Fruit fly (Drosophila melanogaster) whole organism, wandering third instar larva: ENCODE data around the gene CG7330.

Source experiments
- Abd-B ChIP-seq: fragments of >200 bp; optimal IDR thresholded peaks from 2 replicates; lab custom pipeline; 2017; ENCODE audit warnings: missing biosample characterization, missing genetic modification characterization
- CG32264 ChIP-seq: fragments of 200-800 bp; sonication (Bioruptor generic); optimal IDR thresholded peaks from 2 replicates; lab custom pipeline; 2016; ENCODE audit warnings: missing biosample characterization, missing genetic modification characterization
- CG9705 ChIP-seq: fragments of 200-800 bp; sonication (Bioruptor generic); optimal IDR thresholded peaks from 2 replicates; lab custom pipeline; 2018; ENCODE audit warnings: missing biosample characterization, mild to moderate bottlenecking, missing genetic modification characterization
- CrebA ChIP-seq: fragments of 200-800 bp; sonication (Bioruptor generic); optimal IDR thresholded peaks from 2 replicates; lab custom pipeline; 2016; ENCODE audit warnings: missing biosample characterization, mild to moderate bottlenecking, missing genetic modification characterization, borderline replicate concordance
- Dfd ChIP-seq: fragments of >200 bp; optimal IDR thresholded peaks from 2 replicates; lab custom pipeline; 2017; ENCODE audit warnings: missing biosample characterization, missing genetic modification characterization
- Dif ChIP-seq: fragments of 200-275, 200-300 bp; sonication (Bioruptor generic); optimal IDR thresholded peaks from 2 replicates; lab custom pipeline; 2018; ENCODE audit warnings: missing biosample characterization, missing genetic modification characterization; ENCODE audit not compliant: partially characterized antibody
- GATAd ChIP-seq: sonication (Bioruptor generic); optimal IDR thresholded peaks from 2 replicates; lab custom pipeline; 2016; ENCODE audit warnings: missing biosample characterization, missing genetic modification characterization
- HLH106 ChIP-seq: fragments of 200-800 bp; optimal IDR thresholded peaks from 3 replicates; lab custom pipeline; 2019; ENCODE audit warnings: missing biosample characterization, mild to moderate bottlenecking, missing genetic modification characterization, moderate library complexity
- Hnf4 ChIP-seq: fragments of 200-800 bp; sonication (Bioruptor generic); optimal IDR thresholded peaks from 2 replicates; lab custom pipeline; 2016; ENCODE audit warnings: missing biosample characterization, mild to moderate bottlenecking, missing genetic modification characterization
- Hr78 ChIP-seq: fragments of >200 bp; optimal IDR thresholded peaks from 2 replicates; lab custom pipeline; 2017; ENCODE audit warnings: missing biosample characterization, missing genetic modification characterization
- Hr83 ChIP-seq: fragments of 200-300 bp; sonication (Bioruptor generic); optimal IDR thresholded peaks from 2 replicates; lab custom pipeline; 2016; ENCODE audit warnings: missing biosample characterization, mild to moderate bottlenecking, missing genetic modification characterization, moderate library complexity; ENCODE audit not compliant: poor library complexity, severe bottlenecking
- Jra ChIP-seq: sonication (Bioruptor generic); optimal IDR thresholded peaks from 2 replicates; lab custom pipeline; 2016; ENCODE audit warnings: missing biosample characterization, missing genetic modification characterization
- Mio ChIP-seq: sonication (Bioruptor generic); optimal IDR thresholded peaks from 2 replicates; lab custom pipeline; 2016; ENCODE audit warnings: missing biosample characterization, missing genetic modification characterization
- Myc ChIP-seq: fragments of >200 bp; optimal IDR thresholded peaks from 2 replicates; lab custom pipeline; 2017
- N ChIP-seq: fragments of >200 bp; optimal IDR thresholded peaks from 2 replicates; lab custom pipeline; 2018; ENCODE audit warnings: missing biosample characterization, missing external identifiers, missing genetic modification characterization
- OdsH ChIP-seq: fragments of 200-800 bp; sonication (Bioruptor generic); optimal IDR thresholded peaks from 2 replicates; lab custom pipeline; 2016; ENCODE audit warnings: missing biosample characterization, mild to moderate bottlenecking, missing genetic modification characterization
- Rel ChIP-seq, 2 experiments: fragments of 200-800 bp; sonication (Bioruptor generic) in 1 of 2; optimal IDR thresholded peaks; 2 replicates in 1 of 2; 3 replicates in 1 of 2; lab custom pipeline; 2016 to 2019; ENCODE audit warnings: mild to moderate bottlenecking in 2 of 2, missing biosample characterization in 2 of 2, missing genetic modification characterization in 2 of 2, moderate library complexity in 1 of 2
- Sp1 ChIP-seq: fragments of 200-800 bp; sonication (Bioruptor generic); optimal IDR thresholded peaks from 3 replicates; lab custom pipeline; 2019; ENCODE audit warnings: missing biosample characterization, mild to moderate bottlenecking, missing genetic modification characterization, moderate library complexity
- Vsx2 ChIP-seq: fragments of 200-300, 225-300 bp; sonication (Bioruptor generic); optimal IDR thresholded peaks from 2 replicates; lab custom pipeline; 2018; ENCODE audit warnings: missing biosample characterization, missing genetic modification characterization; ENCODE audit not compliant: partially characterized antibody
- br ChIP-seq: fragments of 200-800 bp; sonication (Bioruptor generic); optimal IDR thresholded peaks from 2 replicates; lab custom pipeline; 2016; ENCODE audit warnings: missing biosample characterization, missing genetic modification characterization
- brk ChIP-seq: fragments of 200-800 bp; sonication (Bioruptor generic); optimal IDR thresholded peaks from 2 replicates; lab custom pipeline; 2016; ENCODE audit warnings: missing biosample characterization, mild to moderate bottlenecking, missing genetic modification characterization
- dl ChIP-seq, 2 experiments: fragments of 175-275, 200-275 bp in 1 of 2; fragments of 200-275 bp in 1 of 2; sonication (Bioruptor generic); optimal IDR thresholded peaks; lab custom pipeline; 2018; ENCODE audit warnings: mild to moderate bottlenecking in 2 of 2, missing biosample characterization in 2 of 2, missing genetic modification characterization in 2 of 2, moderate library complexity in 2 of 2; ENCODE audit not compliant: partially characterized antibody in 2 of 2, insufficient read depth in 1 of 2
- dmrt93B ChIP-seq: fragments of 200-800 bp; sonication (Bioruptor generic); optimal IDR thresholded peaks from 2 replicates; lab custom pipeline; 2018; ENCODE audit warnings: missing biosample characterization, mild to moderate bottlenecking, missing genetic modification characterization
- dsf ChIP-seq: sonication (Bioruptor generic); optimal IDR thresholded peaks from 2 replicates; lab custom pipeline; 2016; ENCODE audit warnings: missing biosample characterization, missing genetic modification characterization, borderline replicate concordance
- ey ChIP-seq: fragments of 200-800 bp; sonication (Bioruptor generic); optimal IDR thresholded peaks from 2 replicates; lab custom pipeline; 2016; ENCODE audit warnings: missing biosample characterization, missing genetic modification characterization
- foxo ChIP-seq, 2 experiments: fragments of 200-800 bp; sonication (Bioruptor generic); optimal IDR thresholded peaks; 2 replicates in 1 of 2; 3 replicates in 1 of 2; lab custom pipeline; 2016 to 2017; ENCODE audit warnings: missing biosample characterization in 2 of 2, missing genetic modification characterization in 2 of 2
- fru ChIP-seq: fragments of 200-800 bp; sonication (Bioruptor generic); optimal IDR thresholded peaks from 3 replicates; lab custom pipeline; 2016; ENCODE audit warnings: missing biosample characterization, mild to moderate bottlenecking, missing genetic modification characterization
- h ChIP-seq: fragments of 200-800 bp; sonication (Bioruptor generic); optimal IDR thresholded peaks from 3 replicates; lab custom pipeline; 2016; ENCODE audit warnings: missing biosample characterization, mild to moderate bottlenecking, missing genetic modification characterization
- jim ChIP-seq: fragments of 175-275, 200-325 bp; sonication (Bioruptor generic); optimal IDR thresholded peaks from 2 replicates; lab custom pipeline; 2016; ENCODE audit warnings: missing biosample characterization, mild to moderate bottlenecking, missing genetic modification characterization
- lola ChIP-seq: fragments of >200 bp; optimal IDR thresholded peaks from 2 replicates; lab custom pipeline; 2017; ENCODE audit warnings: missing biosample characterization, missing genetic modification characterization
- pan ChIP-seq: fragments of >200 bp; optimal IDR thresholded peaks from 2 replicates; lab custom pipeline; 2017
- psq ChIP-seq: fragments of 200-800 bp; sonication (Bioruptor generic); optimal IDR thresholded peaks from 3 replicates; lab custom pipeline; 2017; ENCODE audit warnings: missing biosample characterization, mild to moderate bottlenecking, missing genetic modification characterization, moderate library complexity
- rgr ChIP-seq: fragments of 200-800 bp; sonication (Bioruptor generic); optimal IDR thresholded peaks from 3 replicates; lab custom pipeline; 2016; ENCODE audit warnings: missing biosample characterization, mild to moderate bottlenecking, missing genetic modification characterization
- sage ChIP-seq: fragments of 200-800 bp; sonication (Bioruptor generic); optimal IDR thresholded peaks from 2 replicates; lab custom pipeline; 2016; ENCODE audit warnings: missing biosample characterization, mild to moderate bottlenecking, missing genetic modification characterization
- sv ChIP-seq: fragments of 200-800 bp; sonication (Bioruptor generic); optimal IDR thresholded peaks from 3 replicates; lab custom pipeline; 2016; ENCODE audit warnings: missing biosample characterization, missing genetic modification characterization
- tai ChIP-seq: sonication (Bioruptor generic); optimal IDR thresholded peaks from 2 replicates; lab custom pipeline; 2016; ENCODE audit warnings: missing biosample characterization, missing genetic modification characterization
- usp ChIP-seq: fragments of >200 bp; optimal IDR thresholded peaks from 2 replicates; lab custom pipeline; 2017; ENCODE audit warnings: missing biosample characterization, missing genetic modification characterization
- woc ChIP-seq: sonication (Bioruptor generic); optimal IDR thresholded peaks from 2 replicates; lab custom pipeline; 2016; ENCODE audit warnings: missing biosample characterization, mild to moderate bottlenecking, missing genetic modification characterization

CG7330 gene

dm6 chr3L:18193642-18194041 is 44.9 kb downstream of the CG7330 start:
- TF ChIP-seq foxo (GFP tag; optimal IDR thresholded peaks at IDR 0.05; lab: Kevin White, UChicago): peak in 1 of 2 experiments; percentile 42
- TF ChIP-seq HLH106 (tag; lab: Kevin White, UChicago): peak; percentile 28
- peak; percentile 68 for TF ChIP-seq OdsH (GFP tag; lab: Kevin White, UChicago)
- TF ChIP-seq Hnf4 (GFP tag; lab: Kevin White, UChicago): peak; percentile 15
- peak; percentile 62 for TF ChIP-seq tai (GFP tag; lab: Kevin White, UChicago)
- peak; percentile 47 for TF ChIP-seq ey (GFP tag; lab: Kevin White, UChicago)
- TF ChIP-seq Dif (GFP tag; lab: Kevin White, UChicago): no peak
- TF ChIP-seq fru: peak; percentile 15
- TF ChIP-seq Sp1 (GFP tag; lab: Kevin White, UChicago): peak; percentile 24
- TF ChIP-seq rgr (GFP tag; lab: Kevin White, UChicago): peak; percentile 40
- peak; percentile 2 for TF ChIP-seq Dfd
- no peak for TF ChIP-seq Hr78 (GFP tag; lab: Kevin White, UChicago)
- TF ChIP-seq Jra (GFP tag; lab: Kevin White, UChicago): no peak
- TF ChIP-seq Mio: no peak
- TF ChIP-seq h: peak; percentile 59
- TF ChIP-seq dmrt93B (GFP tag; lab: Kevin White, UChicago): peak; percentile 42
- peak; percentile 19 for TF ChIP-seq br
- TF ChIP-seq CrebA (GFP tag; lab: Kevin White, UChicago): no peak

- peak; percentile 88 for TF ChIP-seq br
- TF ChIP-seq N (GFP tag; lab: Kevin White, UChicago): no peak
- TF ChIP-seq CG9705 (GFP tag; lab: Kevin White, UChicago): peak; percentile 80
- peak; percentile 94 for TF ChIP-seq ey (GFP tag; lab: Kevin White, UChicago)
- TF ChIP-seq h: peak; percentile 95
- no peak for TF ChIP-seq Hr78 (GFP tag; lab: Kevin White, UChicago)
- no peak for TF ChIP-seq usp (GFP tag; lab: Kevin White, UChicago)
- peak; percentile 45 for TF ChIP-seq Dfd
- TF ChIP-seq Sp1 (GFP tag; lab: Kevin White, UChicago): peak; percentile 90
- no peak for TF ChIP-seq Abd-B (GFP tag; lab: Kevin White, UChicago)
- TF ChIP-seq Hnf4 (GFP tag; lab: Kevin White, UChicago): peak; percentile 74
- peak; percentile 94 for TF ChIP-seq OdsH (GFP tag; lab: Kevin White, UChicago)
- TF ChIP-seq Myc (lab: Kevin White, UChicago): peak; percentile 17
- TF ChIP-seq HLH106 (tag; lab: Kevin White, UChicago): peak; percentile 93
- TF ChIP-seq brk: peak; percentile 56
- peak; percentile 15 for TF ChIP-seq jim (GFP tag; lab: Kevin White, UChicago)
- peak; percentile 57 for TF ChIP-seq Dif (GFP tag; lab: Kevin White, UChicago)
- TF ChIP-seq Mio: no peak
- peak; percentile 13 for TF ChIP-seq pan
- peak; percentile 10 for TF ChIP-seq Jra (GFP tag; lab: Kevin White, UChicago)
- TF ChIP-seq lola (GFP tag; lab: Kevin White, UChicago): no peak
- peak; percentile 91 for TF ChIP-seq dmrt93B (GFP tag; lab: Kevin White, UChicago)
- peak; percentile 52 for TF ChIP-seq Vsx2 (GFP tag; lab: Kevin White, UChicago)
- peak; percentile 48 for TF ChIP-seq GATAd (GFP tag; lab: Kevin White, UChicago)
- TF ChIP-seq CG32264 (GFP tag; lab: Kevin White, UChicago): peak; percentile 69
- TF ChIP-seq psq (GFP tag; lab: Kevin White, UChicago): peak; percentile 83
- peak; percentile 82 for TF ChIP-seq sage
- peak; percentile 75 for TF ChIP-seq dsf (GFP tag; lab: Kevin White, UChicago)
- peak; percentile 67 for TF ChIP-seq tai (GFP tag; lab: Kevin White, UChicago)
- peak in 1 of 2 experiments; percentile 92 for TF ChIP-seq foxo (GFP tag; optimal IDR thresholded peaks at IDR 0.05; lab: Kevin White, UChicago)
- no peak for TF ChIP-seq Hr83 (GFP tag; lab: Kevin White, UChicago)
- peak; percentile 93 for TF ChIP-seq fru
- no peak for TF ChIP-seq sv
- TF ChIP-seq CrebA (GFP tag; lab: Kevin White, UChicago): no peak
- TF ChIP-seq dl (GFP tag; optimal IDR thresholded peaks at IDR 0.05; lab: Kevin White, UChicago; ENCODE audit: insufficient read depth in 1 of 2, partially characterized antibody in 2 of 2): no peak
- TF ChIP-seq Rel (GFP tag; optimal IDR thresholded peaks at IDR 0.05; lab: Kevin White, UChicago): peak; percentile 50
- peak; percentile 48 for TF ChIP-seq Rel (tag; optimal IDR thresholded peaks at IDR 0.05; lab: Kevin White, UChicago)
- peak; percentile 82 for TF ChIP-seq woc
- peak; percentile 94 for TF ChIP-seq rgr (GFP tag; lab: Kevin White, UChicago)
These were observed 45.7 kb downstream of the CG7330 start for dm6 chr3L:18194323-18194996.
